Worm (Caenorhabditis elegans) whole organism, mixed stage, embryonic: Measurements from ENCODE around the gene klo-1.

Source experiments
- ces-1 ChIP-seq: fragments of 150-350 bp; optimal IDR thresholded peaks from 2 replicates; lab custom pipeline; 2014; ENCODE audit warnings: missing biosample characterization, missing genetic modification reagents, missing genetic modification characterization
- lin-13 ChIP-seq: fragments of 150-350 bp; optimal IDR thresholded peaks from 2 replicates; lab custom pipeline; 2014; ENCODE audit warnings: missing biosample characterization, missing genetic modification characterization
- nhr-237 ChIP-seq: fragments of 150-350 bp; optimal IDR thresholded peaks from 2 replicates; lab custom pipeline; 2014; ENCODE audit warnings: missing biosample characterization, missing genetic modification characterization
- unc-39 ChIP-seq: fragments of 150-350 bp; optimal IDR thresholded peaks from 2 replicates; lab custom pipeline; 2014; ENCODE audit warnings: missing biosample characterization, missing genetic modification characterization

DNA sequence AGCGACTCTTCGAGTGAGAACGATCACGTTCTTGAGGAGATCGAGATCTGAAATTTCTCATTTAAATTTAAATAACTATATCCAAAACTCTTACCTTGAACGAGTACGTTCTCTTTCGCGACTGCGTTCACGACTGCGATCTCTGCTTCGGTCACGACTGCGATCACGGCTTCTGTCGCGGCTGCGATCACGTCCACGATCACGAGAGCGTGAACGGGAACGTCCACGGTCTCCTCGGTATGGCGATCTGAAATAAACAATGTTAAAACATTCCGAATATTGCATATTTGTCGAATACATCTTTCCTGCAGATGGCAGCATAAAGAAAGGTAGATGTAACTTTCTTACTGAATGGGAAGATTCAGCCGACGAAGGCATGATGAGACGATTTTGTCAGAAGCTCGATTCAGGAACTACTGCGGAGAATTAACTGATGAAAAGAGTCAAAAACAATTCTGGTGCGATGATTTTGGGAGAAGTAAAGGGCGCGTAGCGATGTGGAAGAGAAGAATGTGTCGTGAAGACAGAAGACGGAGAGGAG lies 42.2 kb upstream of the klo-1 start:
- TF ChIP-seq ces-1 (GFP tag; lab: Kevin White, UChicago) (no peak), nhr-237 (tag; lab: Kevin White, UChicago) (no peak), unc-39 (no peak), lin-13 (no peak)
